Fruit fly (Drosophila melanogaster): ENCODE data around the gene CG18823.

Gene CG18823

DNA sequence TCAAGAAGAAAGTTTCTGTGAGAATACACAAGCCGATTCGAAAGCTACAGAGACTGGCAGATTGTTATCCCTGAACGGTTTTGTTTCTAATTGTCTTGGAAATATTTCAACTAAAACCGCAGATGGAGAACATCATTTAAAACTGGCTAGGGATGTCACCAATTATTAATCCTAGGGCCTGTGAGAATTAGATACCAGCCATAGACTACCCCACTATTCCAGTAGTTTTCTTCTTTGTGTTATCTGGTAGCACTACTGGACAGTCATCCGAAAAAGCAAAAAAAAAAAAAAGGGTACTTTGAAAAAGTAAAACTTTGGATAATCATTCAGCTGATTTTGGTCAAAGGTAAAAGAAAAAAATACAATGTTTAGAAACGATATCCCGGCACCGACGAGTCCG lies at the start of gene CG18823:
Gene CG18823, plus strand, starts transcription at position 301 of the 400 bp plus-strand sequence.
- no peak for TF ChIP-seq dac (GFP tag; optimal IDR thresholded peaks at IDR 0.05)
- no peak for TF ChIP-seq CG4318 (GFP tag; optimal IDR thresholded peaks at IDR 0.05)
- TF ChIP-seq OdsH (GFP tag; optimal IDR thresholded peaks at IDR 0.05): no peak

DNA sequence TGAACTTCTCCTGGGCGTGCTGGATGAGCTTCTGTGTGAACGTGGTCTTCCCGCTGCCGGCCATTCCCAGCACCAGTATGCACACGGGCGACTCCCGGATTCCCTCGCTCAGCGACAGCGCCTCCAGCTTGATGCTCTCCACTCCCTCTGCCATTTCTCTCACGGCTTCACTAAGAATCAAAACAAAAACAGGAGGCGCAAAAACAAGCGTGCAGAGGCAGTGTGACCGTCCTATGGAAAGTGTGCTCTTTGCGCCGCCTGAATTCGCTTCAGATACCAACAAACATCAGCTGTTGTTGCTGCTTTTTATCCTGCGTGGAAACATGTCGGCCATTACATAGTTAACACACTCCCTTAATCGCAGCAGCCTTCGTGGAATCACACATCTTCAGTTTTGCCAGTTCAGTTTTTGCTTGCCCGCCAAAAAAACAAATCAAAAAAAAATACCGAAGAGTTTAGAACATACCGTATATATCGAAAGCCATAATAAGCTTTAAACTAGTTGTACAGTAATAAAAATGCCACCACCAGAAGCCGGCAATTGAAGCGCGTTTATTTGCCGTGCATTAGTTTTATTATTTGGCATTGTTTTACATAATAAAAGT lies 49.6 kb upstream of the CG18823 start, which contains the start of the genes CG3704 and mus81:
Gene CG3704, minus strand, starts transcription at position 226 of the 605 bp plus-strand sequence.
Gene mus81, plus strand, starts transcription at position 496 of the 605 bp plus-strand sequence.
- peak; percentile 19 for TF ChIP-seq CG1621 (tag; optimal IDR thresholded peaks at IDR 0.05)
- TF ChIP-seq acj6 (GFP tag; optimal IDR thresholded peaks at IDR 0.05): no peak
- peak; percentile 14 for TF ChIP-seq esn (GFP tag; optimal IDR thresholded peaks at IDR 0.05)
- no peak for TF ChIP-seq dsx (GFP tag; optimal IDR thresholded peaks at IDR 0.05; ENCODE audit: poor library complexity, severe bottlenecking)
- TF ChIP-seq Eip75B (GFP tag; optimal IDR thresholded peaks at IDR 0.05): no peak
- TF ChIP-seq ss (GFP tag; optimal IDR thresholded peaks at IDR 0.05): no peak
- no peak for TF ChIP-seq net (GFP tag; optimal IDR thresholded peaks at IDR 0.05)

DNA sequence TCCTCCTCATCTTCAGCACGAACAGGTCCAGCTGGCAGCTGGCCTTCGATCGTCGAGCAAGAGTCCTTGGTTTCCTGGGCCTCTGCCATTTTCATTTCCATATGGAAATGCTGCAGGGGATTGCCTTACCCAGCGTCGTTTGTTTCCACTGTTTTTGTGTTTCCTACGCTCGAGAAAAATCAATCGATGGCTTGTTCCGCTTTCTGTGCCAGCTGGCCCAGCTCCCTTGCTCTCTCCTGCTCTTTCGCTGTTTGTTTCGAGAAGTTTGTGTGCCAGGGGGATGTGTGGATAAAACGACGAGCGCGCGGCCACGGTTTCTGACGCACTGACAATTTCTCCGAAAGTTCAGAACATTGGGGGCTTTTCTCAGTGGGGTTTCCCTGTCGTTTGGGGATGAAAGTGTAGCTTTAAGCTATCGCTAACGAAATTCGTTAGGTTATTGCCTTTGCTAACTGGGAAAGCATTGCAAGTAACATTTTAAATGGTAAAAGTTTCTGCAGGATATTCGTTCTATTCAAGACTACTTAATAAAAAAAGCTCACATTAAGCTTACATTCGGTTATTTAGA lies 44.8 kb upstream of the CG18823 start, which contains the start of gene CG3703:
Gene CG3703, minus strand, starts transcription at position 328 of the 568 bp plus-strand sequence.
- no peak for TF ChIP-seq CG15336 (GFP tag; IDR thresholded peaks at IDR 0.05)
- peak; percentile 9 for TF ChIP-seq Eip78C (GFP tag)

DNA sequence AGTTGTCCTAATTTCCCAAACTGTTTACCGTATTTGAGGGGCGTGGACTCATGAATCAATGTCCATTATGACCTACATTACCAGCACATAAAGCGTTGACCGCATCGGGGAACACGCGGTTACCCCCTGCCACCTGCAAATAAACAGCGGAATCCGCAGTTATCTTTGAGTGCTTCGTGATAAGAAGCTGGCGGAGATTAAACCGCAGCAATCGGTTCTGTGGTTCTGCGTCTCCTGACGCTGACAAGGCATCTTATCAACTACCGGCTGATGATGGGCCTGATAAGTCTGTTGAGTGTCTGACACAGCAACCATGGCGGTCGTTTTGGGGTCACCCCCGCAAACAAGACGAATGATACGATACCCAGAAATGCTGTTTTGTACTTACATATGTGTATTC lies 44.2 kb upstream of the CG18823 start:
- TF ChIP-seq CG6163 (GFP tag; IDR thresholded peaks at IDR 0.05): no peak
- TF ChIP-seq Smox (GFP tag; optimal IDR thresholded peaks at IDR 0.05): no peak
- no peak for TF ChIP-seq CG9139 (GFP tag; optimal IDR thresholded peaks at IDR 0.05)
- TF ChIP-seq Ets96B (tag; optimal IDR thresholded peaks at IDR 0.05): no peak
- TF ChIP-seq svp (GFP tag): peak; percentile 95
- TF ChIP-seq Eip75B (GFP tag; optimal IDR thresholded peaks at IDR 0.05): peak; percentile 2
- TF ChIP-seq CG11294 (GFP tag; IDR thresholded peaks at IDR 0.05): no peak

DNA sequence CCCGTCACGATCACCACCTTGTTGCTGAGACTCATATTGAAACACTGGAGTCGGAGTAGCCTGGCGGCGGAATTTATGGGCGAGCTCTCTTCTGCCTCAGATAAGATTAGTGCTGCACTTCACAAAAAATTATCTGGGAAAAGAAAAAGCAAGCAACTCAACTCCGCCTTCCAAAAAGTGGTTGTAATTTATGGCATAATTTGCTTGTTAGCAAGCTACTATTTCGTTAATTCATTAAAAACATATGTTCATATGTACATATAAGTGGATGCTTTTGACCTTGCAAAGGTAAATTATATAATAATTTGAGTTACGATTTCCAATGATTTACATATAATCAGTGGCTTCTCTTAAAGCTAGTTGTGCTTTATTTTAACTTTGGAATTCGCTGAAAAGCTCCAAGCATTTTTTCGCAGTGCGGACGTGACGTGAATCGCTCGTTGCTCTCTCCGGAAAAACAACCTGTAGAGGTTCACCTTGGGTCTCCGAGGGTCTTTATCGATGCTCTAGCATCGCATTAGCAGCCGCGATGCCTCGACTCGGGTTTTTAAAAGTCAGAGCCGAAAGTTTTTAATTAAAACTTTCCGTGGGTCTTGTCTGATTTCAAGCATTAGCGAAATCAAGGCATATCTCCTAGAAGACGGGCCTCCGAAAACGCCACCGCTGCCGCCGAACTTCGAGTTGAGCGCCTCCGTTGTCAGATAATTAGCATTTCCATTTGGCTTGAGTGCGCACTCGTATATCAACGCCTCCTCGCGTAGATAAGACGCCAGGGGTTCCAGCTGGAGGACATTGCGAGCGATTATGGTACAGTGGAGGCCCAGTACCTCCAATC lies 42.7 kb upstream of the CG18823 start, which contains the start of gene CG3699:
Gene CG3699, minus strand, starts transcription at position 51 of the 835 bp plus-strand sequence.
- TF ChIP-seq Lpt (GFP tag; optimal IDR thresholded peaks at IDR 0.05): no peak
- peak; percentile 40 for TF ChIP-seq vri (GFP tag; optimal IDR thresholded peaks at IDR 0.05)
- peak; percentile 0 for TF ChIP-seq fkh (GFP tag; optimal IDR thresholded peaks at IDR 0.05)
- TF ChIP-seq Smox (GFP tag; optimal IDR thresholded peaks at IDR 0.05): peak; percentile 60
- peak; percentile 4 for TF ChIP-seq fd59A (GFP tag; optimal IDR thresholded peaks at IDR 0.05)
- TF ChIP-seq CG3919 (GFP tag; optimal IDR thresholded peaks at IDR 0.05): peak; percentile 44
- no peak for TF ChIP-seq CG1621 (tag; optimal IDR thresholded peaks at IDR 0.05)
- no peak for TF ChIP-seq fd85E (GFP tag; optimal IDR thresholded peaks at IDR 0.05)
- peak; percentile 62 for TF ChIP-seq CG6792 (GFP tag; optimal IDR thresholded peaks at IDR 0.05)
- TF ChIP-seq Ets21C (GFP tag; optimal IDR thresholded peaks at IDR 0.05): peak; percentile 48
- TF ChIP-seq Eip75B (GFP tag; optimal IDR thresholded peaks at IDR 0.05): peak; percentile 42
- TF ChIP-seq dac (GFP tag; optimal IDR thresholded peaks at IDR 0.05): no peak
- peak; percentile 41 for TF ChIP-seq CG10669 (GFP tag; optimal IDR thresholded peaks at IDR 0.05)
- peak in 1 of 2 experiments; percentile 21 for TF ChIP-seq ss (GFP tag; optimal IDR thresholded peaks at IDR 0.05)
- TF ChIP-seq CG7368 (GFP tag; optimal IDR thresholded peaks at IDR 0.05): no peak
- TF ChIP-seq CG11294 (GFP tag; IDR thresholded peaks at IDR 0.05): no peak
- TF ChIP-seq CG4318 (GFP tag; optimal IDR thresholded peaks at IDR 0.05): no peak
- no peak for TF ChIP-seq CG8119 (GFP tag; IDR thresholded peaks at IDR 0.05)
- peak; percentile 62 for TF ChIP-seq CG32006 (GFP tag; optimal IDR thresholded peaks at IDR 0.05)
- TF ChIP-seq esn (GFP tag; optimal IDR thresholded peaks at IDR 0.05): peak; percentile 61
- peak; percentile 41 for TF ChIP-seq achi (GFP tag; optimal IDR thresholded peaks at IDR 0.05)
- peak; percentile 45 for TF ChIP-seq CG3032 (tag; optimal IDR thresholded peaks at IDR 0.05)
- TF ChIP-seq Ets96B (tag; optimal IDR thresholded peaks at IDR 0.05): peak; percentile 36
- TF ChIP-seq Met (GFP tag; optimal IDR thresholded peaks at IDR 0.05): peak; percentile 43
- peak; percentile 60 for TF ChIP-seq Hr39 (GFP tag; optimal IDR thresholded peaks at IDR 0.05)
- TF ChIP-seq eg (GFP tag; IDR thresholded peaks at IDR 0.05): no peak
- peak; percentile 65 for TF ChIP-seq lz (GFP tag; optimal IDR thresholded peaks at IDR 0.05)
- peak; percentile 43 for TF ChIP-seq acj6 (GFP tag; optimal IDR thresholded peaks at IDR 0.05)
- no peak for TF ChIP-seq CG16779 (tag; optimal IDR thresholded peaks at IDR 0.05)
- peak; percentile 17 for TF ChIP-seq CG8632 (GFP tag; optimal IDR thresholded peaks at IDR 0.05)
- TF ChIP-seq CG6276 (GFP tag; optimal IDR thresholded peaks at IDR 0.05): peak; percentile 8
- peak; percentile 79 for TF ChIP-seq svp (GFP tag)
